Worm (Caenorhabditis elegans): ENCODE data around the gene srw-144.

The srw-144 gene

ce11 chrV:2945602-2946001 lies 15.2 kb downstream of the srw-144 start, which contains the start of gene srh-87:
srh-87 (minus strand) TSS chrV:2945702.
- TF ChIP-seq T22C8.4 (GFP tag; IDR thresholded peaks at IDR 0.05) (no peak), ztf-29 (GFP tag; IDR thresholded peaks at IDR 0.05) (no peak), klf-2 (GFP tag; conservative IDR thresholded peaks at IDR 0.05) (no peak), ztf-23 (GFP tag; IDR thresholded peaks at IDR 0.05) (no peak), cog-1 (tag; optimal IDR thresholded peaks at IDR 0.05) (no peak), flt-1 (GFP tag; IDR thresholded peaks at IDR 0.05) (no peak), med-1 (GFP tag; optimal IDR thresholded peaks at IDR 0.05; ENCODE audit: insufficient read depth) (no peak), ref-1 (GFP tag; conservative IDR thresholded peaks at IDR 0.05) (no peak)

- TF ChIP-seq med-1 (GFP tag; optimal IDR thresholded peaks at IDR 0.05; ENCODE audit: insufficient read depth) = no peak
- no peak for TF ChIP-seq T22C8.4 (GFP tag; IDR thresholded peaks at IDR 0.05)
- no peak for TF ChIP-seq tab-1 (GFP tag; IDR thresholded peaks at IDR 0.05)
- no peak for TF ChIP-seq cog-1 (tag; optimal IDR thresholded peaks at IDR 0.05)
- TF ChIP-seq ztf-23 (GFP tag; IDR thresholded peaks at IDR 0.05) = no peak
- TF ChIP-seq klf-2 (GFP tag; conservative IDR thresholded peaks at IDR 0.05) = no peak
These were observed 16.9 kb downstream of the srw-144 start, which contains the start of gene srw-137 for ce11 chrV:2943859-2944258. srw-137 (minus strand) TSS chrV:2943959.

- TF ChIP-seq flt-1 (GFP tag; IDR thresholded peaks at IDR 0.05) (no peak), T22C8.4 (GFP tag; IDR thresholded peaks at IDR 0.05) (no peak), klf-2 (GFP tag; conservative IDR thresholded peaks at IDR 0.05) (no peak), cog-1 (tag; optimal IDR thresholded peaks at IDR 0.05) (no peak), ref-1 (GFP tag; conservative IDR thresholded peaks at IDR 0.05) (no peak), ztf-23 (GFP tag; IDR thresholded peaks at IDR 0.05) (no peak), tab-1 (GFP tag; IDR thresholded peaks at IDR 0.05) (no peak), med-1 (GFP tag; optimal IDR thresholded peaks at IDR 0.05; ENCODE audit: insufficient read depth) (no peak), ztf-29 (GFP tag; IDR thresholded peaks at IDR 0.05) (no peak)
These were observed 18.5 kb downstream of the srw-144 start for ce11 chrV:2942247-2942646.

ce11 chrV:2941405-2941804 lies 19.4 kb downstream of the srw-144 start, which contains the start of gene srw-143:
srw-143 (minus strand) TSS chrV:2941505.
- TF ChIP-seq cog-1 (tag; optimal IDR thresholded peaks at IDR 0.05) = no peak
- no peak for TF ChIP-seq med-1 (GFP tag; optimal IDR thresholded peaks at IDR 0.05; ENCODE audit: insufficient read depth)

- no peak for TF ChIP-seq flt-1 (GFP tag; IDR thresholded peaks at IDR 0.05)
- TF ChIP-seq ztf-23 (GFP tag; IDR thresholded peaks at IDR 0.05) = no peak
- no peak for TF ChIP-seq tab-1 (GFP tag; IDR thresholded peaks at IDR 0.05)
- TF ChIP-seq ref-1 (GFP tag; conservative IDR thresholded peaks at IDR 0.05) = no peak
- TF ChIP-seq ztf-29 (GFP tag; IDR thresholded peaks at IDR 0.05) = no peak
- no peak for TF ChIP-seq T22C8.4 (GFP tag; IDR thresholded peaks at IDR 0.05)
- TF ChIP-seq cog-1 (tag; optimal IDR thresholded peaks at IDR 0.05) = no peak
- no peak for TF ChIP-seq med-1 (GFP tag; optimal IDR thresholded peaks at IDR 0.05; ENCODE audit: insufficient read depth)
- TF ChIP-seq klf-2 (GFP tag; conservative IDR thresholded peaks at IDR 0.05) = no peak
These were observed 22.3 kb downstream of the srw-144 start, which contains the start of gene srw-141 for ce11 chrV:2938497-2938896. srw-141 (minus strand) TSS chrV:2938597.

ce11 chrV:2934075-2934474 lies 26.7 kb downstream of the srw-144 start, which contains the start of gene srh-247:
srh-247 (minus strand) TSS chrV:2934175.
- TF ChIP-seq med-1 (GFP tag; optimal IDR thresholded peaks at IDR 0.05; ENCODE audit: insufficient read depth) = no peak
- no peak for TF ChIP-seq cog-1 (tag; optimal IDR thresholded peaks at IDR 0.05)
- no peak for TF ChIP-seq ztf-23 (GFP tag; IDR thresholded peaks at IDR 0.05)
- TF ChIP-seq T22C8.4 (GFP tag; IDR thresholded peaks at IDR 0.05) = no peak
- TF ChIP-seq klf-2 (GFP tag; conservative IDR thresholded peaks at IDR 0.05) = no peak
- no peak for TF ChIP-seq ref-1 (GFP tag; conservative IDR thresholded peaks at IDR 0.05)
- TF ChIP-seq flt-1 (GFP tag; IDR thresholded peaks at IDR 0.05) = no peak
- no peak for TF ChIP-seq tab-1 (GFP tag; IDR thresholded peaks at IDR 0.05)
- no peak for TF ChIP-seq ztf-29 (GFP tag; IDR thresholded peaks at IDR 0.05)

- no peak for TF ChIP-seq T22C8.4 (GFP tag; IDR thresholded peaks at IDR 0.05)
- no peak for TF ChIP-seq flt-1 (GFP tag; IDR thresholded peaks at IDR 0.05)
- TF ChIP-seq ztf-23 (GFP tag; IDR thresholded peaks at IDR 0.05) = no peak
- no peak for TF ChIP-seq tab-1 (GFP tag; IDR thresholded peaks at IDR 0.05)
- TF ChIP-seq klf-2 (GFP tag; conservative IDR thresholded peaks at IDR 0.05) = no peak
- TF ChIP-seq ztf-29 (GFP tag; IDR thresholded peaks at IDR 0.05) = no peak
- TF ChIP-seq ref-1 (GFP tag; conservative IDR thresholded peaks at IDR 0.05) = no peak
- no peak for TF ChIP-seq cog-1 (tag; optimal IDR thresholded peaks at IDR 0.05)
- no peak for TF ChIP-seq med-1 (GFP tag; optimal IDR thresholded peaks at IDR 0.05; ENCODE audit: insufficient read depth)
These were observed 29.5 kb downstream of the srw-144 start, which contains the start of gene C31B8.1 for ce11 chrV:2931252-2931651. C31B8.1 (plus strand) TSS chrV:2931552.

ce11 chrV:2929753-2930152 lies 31.0 kb downstream of the srw-144 start, which contains the start of gene C31B8.16:
C31B8.16 (plus strand) TSS chrV:2930053.
- TF ChIP-seq T22C8.4 (GFP tag; IDR thresholded peaks at IDR 0.05) (no peak), ztf-23 (GFP tag; IDR thresholded peaks at IDR 0.05) (no peak), flt-1 (GFP tag; IDR thresholded peaks at IDR 0.05) (no peak), ztf-29 (GFP tag; IDR thresholded peaks at IDR 0.05) (no peak), tab-1 (GFP tag; IDR thresholded peaks at IDR 0.05) (no peak), cog-1 (tag; optimal IDR thresholded peaks at IDR 0.05) (no peak), klf-2 (GFP tag; conservative IDR thresholded peaks at IDR 0.05) (no peak), med-1 (GFP tag; optimal IDR thresholded peaks at IDR 0.05; ENCODE audit: insufficient read depth) (no peak)

- TF ChIP-seq tab-1 (GFP tag; IDR thresholded peaks at IDR 0.05) (no peak), ztf-29 (GFP tag; IDR thresholded peaks at IDR 0.05) (no peak), med-1 (GFP tag; optimal IDR thresholded peaks at IDR 0.05; ENCODE audit: insufficient read depth) (no peak), cog-1 (tag; optimal IDR thresholded peaks at IDR 0.05) (no peak), klf-2 (GFP tag; conservative IDR thresholded peaks at IDR 0.05) (no peak), ztf-23 (GFP tag; IDR thresholded peaks at IDR 0.05) (no peak), flt-1 (GFP tag; IDR thresholded peaks at IDR 0.05) (no peak)
These were observed 33.2 kb downstream of the srw-144 start, which contains the start of gene C31B8.12 for ce11 chrV:2927553-2927952. C31B8.12 (minus strand) TSS chrV:2927653.

ce11 chrV:2922594-2922993 lies 38.2 kb downstream of the srw-144 start, which contains the start of gene srh-38:
srh-38 (minus strand) TSS chrV:2922694.
- TF ChIP-seq flt-1 (GFP tag; IDR thresholded peaks at IDR 0.05) (no peak), T22C8.4 (GFP tag; IDR thresholded peaks at IDR 0.05) (no peak), ztf-29 (GFP tag; IDR thresholded peaks at IDR 0.05) (no peak), tab-1 (GFP tag; IDR thresholded peaks at IDR 0.05) (no peak), cog-1 (tag; optimal IDR thresholded peaks at IDR 0.05) (no peak), ref-1 (GFP tag; conservative IDR thresholded peaks at IDR 0.05) (no peak), ztf-23 (GFP tag; IDR thresholded peaks at IDR 0.05) (no peak), med-1 (GFP tag; optimal IDR thresholded peaks at IDR 0.05; ENCODE audit: insufficient read depth) (no peak), klf-2 (GFP tag; conservative IDR thresholded peaks at IDR 0.05) (no peak)
